Fruit fly (Drosophila melanogaster): ENCODE data around the gene CG1523.

Gene CG1523

dm6 chr3R:28819555-28820305, at the start of gene CG1523, which contains the start of gene CG1647:
TSS of gene CG1523 (minus strand) at chr3R:28819668.
TSS of gene CG1647 (plus strand) at chr3R:28820221.
- TF ChIP-seq Spps (tag; optimal IDR thresholded peaks at IDR 0.05), result peak; percentile 46
- TF ChIP-seq bab2 (GFP tag; optimal IDR thresholded peaks at IDR 0.05), result peak; percentile 53
- TF ChIP-seq chif (GFP tag; optimal IDR thresholded peaks at IDR 0.05), result peak; percentile 10 to 61
- TF ChIP-seq sqz (GFP tag; optimal IDR thresholded peaks at IDR 0.05), result no peak
- TF ChIP-seq CG12391 (tag; optimal IDR thresholded peaks at IDR 0.05), result peak; percentile 77
- peak; percentile 41 for TF ChIP-seq Nf-YB (GFP tag; optimal IDR thresholded peaks at IDR 0.05)
- TF ChIP-seq stwl (tag; optimal IDR thresholded peaks at IDR 0.05), result peak; percentile 66
- peak; percentile 81 for TF ChIP-seq CG18262 (tag; optimal IDR thresholded peaks at IDR 0.05)
- TF ChIP-seq usp (GFP tag; optimal IDR thresholded peaks at IDR 0.05), result no peak
- peak; percentile 82 for TF ChIP-seq CG14710 (tag; optimal IDR thresholded peaks at IDR 0.05)
- peak; percentile 79 for TF ChIP-seq CG2712 (tag; optimal IDR thresholded peaks at IDR 0.05)
- no peak for TF ChIP-seq CG6683 (GFP tag; optimal IDR thresholded peaks at IDR 0.05)
- TF ChIP-seq tll (GFP tag; optimal IDR thresholded peaks at IDR 0.05), result no peak
- TF ChIP-seq gem (tag; optimal IDR thresholded peaks at IDR 0.05), result peak; percentile 82
- no peak for TF ChIP-seq CG12236 (GFP tag; optimal IDR thresholded peaks at IDR 0.05)
- no peak for TF ChIP-seq CG4360 (GFP tag; IDR thresholded peaks at IDR 0.05)
- peak; percentile 62 for TF ChIP-seq Scr (GFP tag; IDR thresholded peaks at IDR 0.05; ENCODE audit: partially characterized antibody)
- TF ChIP-seq CG31388 (GFP tag; optimal IDR thresholded peaks at IDR 0.05), result peak; percentile 15
- peak; percentile 66 for TF ChIP-seq CG17385 (GFP tag; optimal IDR thresholded peaks at IDR 0.05)
- peak; percentile 26; the same call in 1 of the 3 replicates for TF ChIP-seq Mrtf (GFP tag; IDR thresholded peaks at IDR 0.05)
- TF ChIP-seq slbo (GFP tag; IDR thresholded peaks at IDR 0.05), result peak; percentile 60
- TF ChIP-seq CG7987 (GFP tag; optimal IDR thresholded peaks at IDR 0.05), result no peak
- TF ChIP-seq CG17568 (GFP tag; optimal IDR thresholded peaks at IDR 0.05), result no peak
- no peak for TF ChIP-seq Tbp (GFP tag; optimal IDR thresholded peaks at IDR 0.05)
- TF ChIP-seq luna (GFP tag; optimal IDR thresholded peaks at IDR 0.05), result peak; percentile 20
- TF ChIP-seq Hr78 (GFP tag; optimal IDR thresholded peaks at IDR 0.05), result no peak
- TF ChIP-seq bcd (GFP tag; optimal IDR thresholded peaks at IDR 0.05), result no peak
- TF ChIP-seq sob (GFP tag; IDR thresholded peaks at IDR 0.05), result peak; percentile 60; the same call in 1 of the 2 replicates
- peak; percentile 43 for TF ChIP-seq org-1 (GFP tag; optimal IDR thresholded peaks at IDR 0.05)
- peak; percentile 74 for TF ChIP-seq CG30403 (GFP tag; optimal IDR thresholded peaks at IDR 0.05)
- TF ChIP-seq oc (tag; optimal IDR thresholded peaks at IDR 0.05), result no peak
- peak; percentile 53; the same call in 1 of the 2 replicates for TF ChIP-seq ttk (GFP tag; IDR thresholded peaks at IDR 0.05)
- TF ChIP-seq HmgZ (tag; optimal IDR thresholded peaks at IDR 0.05), result peak; percentile 48
- peak; percentile 4 for TF ChIP-seq onecut (GFP tag; IDR thresholded peaks at IDR 0.05)
- TF ChIP-seq HmgD (GFP tag; optimal IDR thresholded peaks at IDR 0.05), result peak; percentile 14
- peak; percentile 10 for TF ChIP-seq CG34376 (GFP tag; optimal IDR thresholded peaks at IDR 0.05)
- no peak for TF ChIP-seq CG6854 (GFP tag; optimal IDR thresholded peaks at IDR 0.05)
- peak; percentile 67 for TF ChIP-seq tgo (GFP tag; IDR thresholded peaks at IDR 0.05)
- no peak for TF ChIP-seq Dip2 (GFP tag; IDR thresholded peaks at IDR 0.05)
- 0 out of 2 replicates have a peak, but pooled peaks have one; percentile 15 for TF ChIP-seq E2f2 (GFP tag; IDR thresholded peaks at IDR 0.05)
- TF ChIP-seq ab (GFP tag; optimal IDR thresholded peaks at IDR 0.05), result no peak
- TF ChIP-seq scrt (GFP tag; optimal IDR thresholded peaks at IDR 0.05), result no peak
- peak; percentile 44; the same call in 1 of the 2 replicates for TF ChIP-seq CG10959 (GFP tag; IDR thresholded peaks at IDR 0.05)
- TF ChIP-seq CG10147 (GFP tag; optimal IDR thresholded peaks at IDR 0.05), result no peak
- TF ChIP-seq CG12219 (GFP tag; optimal IDR thresholded peaks at IDR 0.05), result no peak
- peak; percentile 35 for TF ChIP-seq CG2875 (GFP tag; optimal IDR thresholded peaks at IDR 0.05)
- no peak for TF ChIP-seq run (tag; optimal IDR thresholded peaks at IDR 0.05)
- TF ChIP-seq gro (GFP tag; optimal IDR thresholded peaks at IDR 0.05), result peak; percentile 24
- TF ChIP-seq CG1024 (GFP tag; IDR thresholded peaks at IDR 0.05), result no peak
